Fruit fly (Drosophila melanogaster) whole organism, prepupa: Measurements from ENCODE around the gene CG13457.

Source experiments
- Blimp-1 ChIP-seq: fragments of 200-800 bp; sonication (Bioruptor generic); optimal IDR thresholded peaks from 3 replicates; lab custom pipeline; 2017; ENCODE audit warnings: missing biosample characterization, missing genetic modification characterization, mild to moderate bottlenecking, moderate library complexity, missing genetic modification reagents
- CG11762 ChIP-seq: fragments of 200-800 bp; sonication (Bioruptor generic); optimal IDR thresholded peaks from 3 replicates; lab custom pipeline; 2016; ENCODE audit warnings: missing biosample characterization, missing genetic modification characterization; ENCODE audit not compliant: insufficient read depth
- CG15336 ChIP-seq: fragments of 200-800 bp; sonication (Bioruptor generic); IDR thresholded peaks from 2 replicates; pipeline ENCODE4 v1.3.6; 2022; ENCODE audit warnings: missing biosample characterization, missing genetic modification characterization
- CG1621 ChIP-seq: fragments of 200-800 bp; sonication (Bioruptor generic); optimal IDR thresholded peaks from 3 replicates; lab custom pipeline; 2018; ENCODE audit warnings: missing biosample characterization, mild to moderate bottlenecking, missing genetic modification characterization
- CG16779 ChIP-seq: fragments of 200-800 bp; sonication (Bioruptor generic); optimal IDR thresholded peaks from 3 replicates; lab custom pipeline; 2017; ENCODE audit warnings: missing biosample characterization, mild to moderate bottlenecking, missing genetic modification characterization
- CG3032 ChIP-seq: fragments of 200-800 bp; optimal IDR thresholded peaks from 2 replicates; lab custom pipeline; 2019; ENCODE audit warnings: missing biosample characterization, mild to moderate bottlenecking, missing genetic modification characterization, moderate library complexity
- CG32006 ChIP-seq: fragments of 200-800 bp; sonication (Bioruptor generic); optimal IDR thresholded peaks from 3 replicates; lab custom pipeline; 2017; ENCODE audit warnings: missing biosample characterization, mild to moderate bottlenecking, missing genetic modification characterization
- CG4318 ChIP-seq: fragments of 200-800 bp; sonication (Bioruptor generic); optimal IDR thresholded peaks from 3 replicates; lab custom pipeline; 2017; ENCODE audit warnings: missing biosample characterization, mild to moderate bottlenecking, missing genetic modification characterization
- CG6163 ChIP-seq: fragments of 200-800 bp; sonication (Bioruptor generic); IDR thresholded peaks from 3 replicates; pipeline ENCODE4 v1.3.6; 2022; ENCODE audit warnings: missing biosample characterization, missing genetic modification characterization
- CG6854 ChIP-seq: fragments of 200-800 bp; sonication (Bioruptor generic); optimal IDR thresholded peaks from 2 replicates; lab custom pipeline; 2017; ENCODE audit warnings: missing biosample characterization, mild to moderate bottlenecking, missing genetic modification characterization
- CG7368 ChIP-seq: fragments of 200-800 bp; sonication (Bioruptor generic); optimal IDR thresholded peaks from 3 replicates; lab custom pipeline; 2016; ENCODE audit warnings: missing biosample characterization, missing genetic modification characterization
- CG8632 ChIP-seq: fragments of 200-800 bp; sonication (Bioruptor generic); optimal IDR thresholded peaks from 3 replicates; lab custom pipeline; 2016; ENCODE audit warnings: missing biosample characterization, missing genetic modification characterization
- Eip78C ChIP-seq: fragments of 200-800 bp; sonication (Bioruptor generic); peaks from one replicate; lab custom pipeline; 2016; ENCODE audit warnings: missing biosample characterization, missing genetic modification characterization
- Eip93F ChIP-seq: fragments of 200-800 bp; sonication (Bioruptor generic); optimal IDR thresholded peaks from 2 replicates; lab custom pipeline; 2016; ENCODE audit warnings: missing biosample characterization, mild to moderate bottlenecking, missing genetic modification characterization
- Ets21C ChIP-seq: fragments of 200-800 bp; sonication (Bioruptor generic); optimal IDR thresholded peaks from 3 replicates; lab custom pipeline; 2016; ENCODE audit warnings: missing biosample characterization, missing genetic modification characterization
- Hr38 ChIP-seq: sonication (Bioruptor generic); optimal IDR thresholded peaks from 2 replicates; lab custom pipeline; 2016; ENCODE audit warnings: missing biosample characterization, missing genetic modification characterization
- Hr39 ChIP-seq: fragments of 200-800 bp; sonication (Bioruptor generic); optimal IDR thresholded peaks from 2 replicates; lab custom pipeline; 2016; ENCODE audit warnings: missing biosample characterization, missing genetic modification characterization
- Hr4 ChIP-seq: fragments of 200-800 bp; sonication (Bioruptor generic); optimal IDR thresholded peaks from 3 replicates; lab custom pipeline; 2016; ENCODE audit warnings: missing biosample characterization, missing genetic modification characterization
- Lpt ChIP-seq: fragments of 200-800 bp; sonication (Bioruptor generic); optimal IDR thresholded peaks from 3 replicates; lab custom pipeline; 2016; ENCODE audit warnings: missing biosample characterization, missing genetic modification characterization
- Met ChIP-seq: fragments of 200-800 bp; sonication (Bioruptor generic); optimal IDR thresholded peaks from 3 replicates; lab custom pipeline; 2016; ENCODE audit warnings: missing biosample characterization, missing genetic modification characterization
- OdsH ChIP-seq: fragments of 200-800 bp; sonication (Bioruptor generic); optimal IDR thresholded peaks from 3 replicates; lab custom pipeline; 2016; ENCODE audit warnings: missing biosample characterization, missing genetic modification characterization
- Smox ChIP-seq: fragments of 200-800 bp; sonication (Bioruptor generic); optimal IDR thresholded peaks from 3 replicates; lab custom pipeline; 2016; ENCODE audit warnings: missing biosample characterization, missing genetic modification characterization
- Sox14 ChIP-seq: fragments of 200-800 bp; sonication (Bioruptor generic); optimal IDR thresholded peaks from 3 replicates; lab custom pipeline; 2016; ENCODE audit warnings: missing biosample characterization, missing genetic modification characterization
- achi ChIP-seq: fragments of 200-800 bp; sonication (Bioruptor generic); optimal IDR thresholded peaks from 3 replicates; lab custom pipeline; 2016; ENCODE audit warnings: missing biosample characterization, missing genetic modification characterization
- cyc ChIP-seq: fragments of 200-800 bp; sonication (Bioruptor generic); optimal IDR thresholded peaks from 3 replicates; lab custom pipeline; 2016; ENCODE audit warnings: missing biosample characterization, missing genetic modification characterization
- dac ChIP-seq: fragments of 200-800 bp; sonication (Bioruptor generic); optimal IDR thresholded peaks from 2 replicates; lab custom pipeline; 2017; ENCODE audit warnings: missing biosample characterization, mild to moderate bottlenecking, missing genetic modification characterization
- dsx ChIP-seq: fragments of 200-800 bp; optimal IDR thresholded peaks from 3 replicates; lab custom pipeline; 2019; ENCODE audit warnings: missing biosample characterization, mild to moderate bottlenecking, missing genetic modification characterization, moderate library complexity; ENCODE audit not compliant: poor library complexity, severe bottlenecking
- eg ChIP-seq: fragments of 200-800 bp; sonication (Bioruptor generic); IDR thresholded peaks from 3 replicates; pipeline ENCODE4 v1.3.6; 2022; ENCODE audit warnings: missing biosample characterization, missing genetic modification characterization
- esn ChIP-seq: fragments of 200-800 bp; sonication (Bioruptor generic); optimal IDR thresholded peaks from 2 replicates; lab custom pipeline; 2016; ENCODE audit warnings: missing biosample characterization, mild to moderate bottlenecking, missing genetic modification characterization, moderate library complexity
- fd59A ChIP-seq: fragments of 200-800 bp; sonication (Bioruptor generic); optimal IDR thresholded peaks from 2 replicates; lab custom pipeline; 2017; ENCODE audit warnings: missing biosample characterization, mild to moderate bottlenecking, missing genetic modification characterization, missing genetic modification reagents
- fd85E ChIP-seq: fragments of 200-800 bp; sonication (Bioruptor generic); optimal IDR thresholded peaks from 3 replicates; lab custom pipeline; 2016; ENCODE audit warnings: missing biosample characterization, missing genetic modification characterization
- fkh ChIP-seq: fragments of 200-800 bp; sonication (Bioruptor generic); optimal IDR thresholded peaks from 3 replicates; lab custom pipeline; 2017; ENCODE audit warnings: missing biosample characterization, mild to moderate bottlenecking, missing genetic modification characterization, moderate library complexity
- net ChIP-seq: fragments of 200-800 bp; sonication (Bioruptor generic); optimal IDR thresholded peaks from 3 replicates; lab custom pipeline; 2016; ENCODE audit warnings: missing biosample characterization, missing genetic modification characterization
- svp ChIP-seq: fragments of 200-800 bp; sonication (Bioruptor generic); peaks from one replicate; lab custom pipeline; 2016; ENCODE audit warnings: missing biosample characterization, missing genetic modification characterization
- topi ChIP-seq: fragments of 200-800 bp; sonication (Bioruptor generic); optimal IDR thresholded peaks from 3 replicates; lab custom pipeline; 2016; ENCODE audit warnings: missing biosample characterization, missing genetic modification characterization
- vri ChIP-seq: fragments of 200-800 bp; sonication (Bioruptor generic); optimal IDR thresholded peaks from 3 replicates; lab custom pipeline; 2016; ENCODE audit warnings: missing biosample characterization, mild to moderate bottlenecking, missing genetic modification characterization

The CG13457 gene

DNA sequence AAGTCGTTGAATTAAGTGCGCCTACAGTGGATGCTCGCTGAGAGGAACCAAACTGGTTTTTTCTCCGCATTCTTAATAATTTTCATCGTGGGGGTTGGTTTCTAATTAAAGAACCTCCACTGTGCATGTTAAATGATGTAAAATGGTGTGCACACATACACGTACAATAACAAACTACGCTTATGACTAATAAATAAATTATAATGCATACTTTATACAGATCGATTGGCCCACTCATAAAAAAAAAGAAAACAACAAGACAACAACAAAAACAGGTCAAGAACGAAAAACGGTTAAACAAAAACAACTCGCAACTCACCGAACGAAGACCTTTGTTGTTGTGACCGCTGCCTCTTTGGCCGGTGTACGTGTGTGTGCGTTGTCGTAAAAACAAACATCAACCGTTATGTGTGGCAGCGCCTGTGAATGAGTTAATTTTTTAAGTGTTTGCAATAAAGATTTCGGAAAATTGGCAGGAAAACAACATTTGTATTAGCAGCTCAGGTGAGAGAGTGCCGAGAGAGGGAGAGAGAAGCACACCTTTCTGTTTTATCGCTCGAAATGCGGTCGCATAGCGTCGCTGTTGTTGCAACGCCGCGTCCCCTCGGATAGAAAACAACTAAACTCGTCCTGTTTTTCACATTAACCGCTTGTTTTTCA is 37.1 kb downstream of the CG13457 start (continued):
- TF ChIP-seq fd85E (no peak), net (GFP tag; lab: Kevin White, UChicago) (no peak), CG7368 (GFP tag; lab: Kevin White, UChicago) (no peak), CG6854 (GFP tag; lab: Kevin White, UChicago) (no peak), CG8632 (no peak), OdsH (GFP tag; lab: Kevin White, UChicago) (peak; percentile 14), Eip78C (GFP tag; lab: Kevin White, UChicago) (peak; percentile 73), Hr4 (GFP tag; lab: Kevin White, UChicago) (peak; percentile 19), Ets21C (GFP tag; lab: Kevin White, UChicago) (peak; percentile 3), Blimp-1 (no peak), dac (GFP tag; lab: Kevin White, UChicago) (no peak), CG11762 (GFP tag; lab: Kevin White, UChicago) (no peak), CG15336 (GFP tag; lab: Robert Waterston, UW) (peak; percentile 44; the same call in 1 of the 2 replicates), fd59A (GFP tag; lab: Kevin White, UChicago) (no peak), CG4318 (GFP tag; lab: Kevin White, UChicago) (no peak), dsx (no peak), CG16779 (tag; lab: Kevin White, UChicago) (no peak), CG3032 (tag; lab: Kevin White, UChicago) (no peak), fkh (GFP tag; lab: Kevin White, UChicago) (peak; percentile 66), Lpt (GFP tag; lab: Kevin White, UChicago) (no peak), eg (peak; percentile 48; the same call in 1 of the 3 replicates), CG1621 (tag; lab: Kevin White, UChicago) (no peak), svp (peak; percentile 85), vri (peak; percentile 77), Met (GFP tag; lab: Kevin White, UChicago) (peak; percentile 4), Sox14 (peak; percentile 17), esn (GFP tag; lab: Kevin White, UChicago) (peak; percentile 37), cyc (peak; percentile 29), Smox (GFP tag; lab: Kevin White, UChicago) (no peak), Hr38 (no peak), Eip93F (GFP tag; lab: Kevin White, UChicago) (no peak), achi (no peak), CG32006 (GFP tag; lab: Kevin White, UChicago) (no peak)

DNA sequence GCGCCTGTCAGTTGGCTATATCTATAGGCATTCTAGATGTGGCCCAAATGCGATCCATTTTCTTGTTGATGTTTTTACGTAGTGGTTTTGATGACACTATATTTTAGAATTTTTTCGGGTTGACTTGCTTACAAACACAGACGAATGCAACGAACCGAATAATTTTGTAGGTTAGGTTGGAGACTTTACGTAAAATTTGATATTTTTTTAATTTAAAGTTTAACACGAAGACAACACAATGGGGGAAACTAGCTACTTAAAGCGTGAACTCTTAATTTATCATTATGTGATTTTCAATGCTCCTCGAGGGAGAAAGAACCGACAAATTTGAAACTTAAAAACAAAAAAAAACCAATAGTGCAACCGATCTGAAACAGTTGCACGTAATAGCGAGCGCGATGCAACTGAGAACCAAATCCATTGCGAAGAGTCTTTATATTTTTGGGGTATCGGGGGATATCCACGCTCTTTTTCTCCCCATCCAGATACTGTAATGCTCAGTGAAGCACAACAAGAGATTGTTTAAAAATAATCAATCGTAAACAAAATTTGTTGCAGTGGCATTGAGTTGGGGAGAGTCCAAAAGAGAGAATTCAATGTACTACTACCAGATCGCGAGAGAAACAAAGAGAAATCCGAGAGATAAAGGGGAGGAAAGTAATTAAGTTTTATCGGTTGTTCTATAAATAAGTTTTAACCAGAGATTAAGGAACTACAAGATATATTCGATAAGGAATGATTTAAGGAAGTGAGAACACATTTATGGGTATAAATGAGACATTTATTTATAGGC is 41.1 kb downstream of the CG13457 start:
- no peak for TF ChIP-seq Hr38
- no peak for TF ChIP-seq Ets21C (GFP tag; lab: Kevin White, UChicago)
- TF ChIP-seq cyc: no peak
- TF ChIP-seq achi: no peak
- no peak for TF ChIP-seq topi (GFP tag; lab: Kevin White, UChicago)
- no peak for TF ChIP-seq Hr39 (GFP tag; lab: Kevin White, UChicago)
- no peak for TF ChIP-seq Hr4 (GFP tag; lab: Kevin White, UChicago)
- no peak for TF ChIP-seq CG6163 (GFP tag; lab: Robert Waterston, UW)
- no peak for TF ChIP-seq CG6854 (GFP tag; lab: Kevin White, UChicago)
- no peak for TF ChIP-seq Met (GFP tag; lab: Kevin White, UChicago)
- TF ChIP-seq fd85E: no peak
- no peak for TF ChIP-seq net (GFP tag; lab: Kevin White, UChicago)
